Worm (Caenorhabditis elegans): ENCODE results near the gene pax-2.
A peak's percentile ranks its signal among the peaks of the same experiment; 100 is the strongest.

pax-2 gene

ce11 chrIV:4236025-4236407 is 31.8 kb upstream of the pax-2 start:
- TF ChIP-seq F44E2.7 (GFP tag; IDR thresholded peaks at IDR 0.05) (no peak), T26A8.4 (GFP tag; IDR thresholded peaks at IDR 0.05) (peak; percentile 4; the same call in 1 of the 2 replicates), set-16 (GFP tag; IDR thresholded peaks at IDR 0.05) (peak; percentile 97)

ce11 chrIV:4235315-4236024 is 31.3 kb upstream of the pax-2 start, which contains the start of the genes zipt-2.2 and dpy-13:
TSS of gene zipt-2.2 (minus strand) at chrIV:4235365.
TSS of gene dpy-13 (plus strand) at chrIV:4235614.
- TF ChIP-seq ama-1 (optimal IDR thresholded peaks at IDR 0.05) = peak; percentile 84
- TF ChIP-seq lim-7 (GFP tag; IDR thresholded peaks at IDR 0.05) = 0 out of 2 replicates have a peak, but pooled peaks have one; percentile 11
- no peak for TF ChIP-seq vab-7 (GFP tag; IDR thresholded peaks at IDR 0.05)
- no peak for TF ChIP-seq dve-1 (tag; optimal IDR thresholded peaks at IDR 0.05; ENCODE audit: insufficient read depth)
- TF ChIP-seq ztf-11 (tag; optimal IDR thresholded peaks at IDR 0.05) = no peak
- TF ChIP-seq lin-39 (tag; optimal IDR thresholded peaks at IDR 0.05) = no peak
- TF ChIP-seq nhr-28 (tag; optimal IDR thresholded peaks at IDR 0.05) = peak; percentile 8
- TF ChIP-seq zfp-2 (tag; optimal IDR thresholded peaks at IDR 0.05) = no peak
- TF ChIP-seq egl-43 (GFP tag; IDR thresholded peaks at IDR 0.05) = peak; percentile 73; the same call in 1 of the 2 replicates
- peak; percentile 67; the same call in 1 of the 2 replicates for TF ChIP-seq T26A8.4 (GFP tag; IDR thresholded peaks at IDR 0.05)

DNA sequence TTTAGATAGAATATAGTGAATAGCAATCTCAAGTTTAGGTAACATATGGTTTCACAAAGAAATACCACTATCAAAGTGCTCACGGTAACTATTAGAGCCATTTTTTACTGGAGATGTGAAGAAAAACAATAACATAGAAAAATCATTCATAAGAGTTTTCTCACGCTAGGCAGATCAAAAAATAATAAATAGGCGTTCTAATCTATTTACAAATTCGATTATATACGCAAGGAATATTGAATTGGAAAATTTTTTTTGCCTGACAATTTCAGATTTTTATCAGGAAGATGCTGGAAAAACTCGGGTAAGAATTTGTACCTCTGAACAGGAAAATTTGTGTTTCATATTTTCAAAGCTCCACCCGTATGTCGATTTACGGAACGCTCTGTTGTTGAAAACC is 23.7 kb upstream of the pax-2 start, which contains the start of gene srbc-70:
Gene srbc-70, minus strand, starts transcription at position 101 of the 400 bp plus-strand sequence.
- TF ChIP-seq mes-2 (tag; optimal IDR thresholded peaks at IDR 0.05; ENCODE audit: poor library complexity, severe bottlenecking) (no peak), Y5F2A.4 (GFP tag; optimal IDR thresholded peaks at IDR 0.05) (no peak), ztf-7 (tag; optimal IDR thresholded peaks at IDR 0.05) (no peak), nhr-25 (tag; optimal IDR thresholded peaks at IDR 0.05; ENCODE audit: borderline replicate concordance, insufficient read depth) (no peak), zip-2 (tag; optimal IDR thresholded peaks at IDR 0.05) (no peak), nhr-76 (tag; optimal IDR thresholded peaks at IDR 0.05) (no peak), unc-62 (GFP tag; optimal IDR thresholded peaks at IDR 0.05 in 1 of 2) (no peak), unc-62 (tag; optimal IDR thresholded peaks at IDR 0.05) (no peak), egl-43 (GFP tag; IDR thresholded peaks at IDR 0.05) (no peak), sdz-12 (GFP tag; optimal IDR thresholded peaks at IDR 0.05) (no peak), Y75B8A.6 (GFP tag; IDR thresholded peaks at IDR 0.05) (no peak), ceh-20 (GFP tag; IDR thresholded peaks at IDR 0.05) (no peak)

DNA sequence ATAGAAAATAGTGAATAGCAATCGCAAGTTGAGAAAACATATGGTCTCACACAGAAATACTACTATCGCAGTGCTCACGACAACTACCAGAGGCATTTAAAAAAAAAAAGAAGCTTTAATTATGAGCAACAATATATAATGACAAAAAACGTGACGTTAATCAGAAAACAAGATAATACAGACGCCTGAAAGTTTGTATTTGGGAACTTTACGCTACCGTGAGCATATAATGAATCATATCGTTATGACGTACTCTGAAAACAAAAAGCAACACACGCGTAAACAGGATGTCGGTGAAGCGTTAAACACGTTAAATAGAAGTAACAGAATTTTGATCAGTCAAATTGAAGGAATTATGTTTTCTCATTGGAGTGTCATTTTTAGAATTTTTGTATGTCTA is 21.7 kb upstream of the pax-2 start, which contains the start of gene srbc-71:
Gene srbc-71, minus strand, starts transcription at position 101 of the 400 bp plus-strand sequence.
- no peak for TF ChIP-seq nhr-111 (GFP tag; optimal IDR thresholded peaks at IDR 0.05)
- peak; percentile 18 for TF ChIP-seq aha-1 (tag)
- no peak for TF ChIP-seq daf-19 (GFP tag; conservative IDR thresholded peaks at IDR 0.05)

ce11 chrIV:4219983-4220382 is 15.8 kb upstream of the pax-2 start, which contains the start of gene F30B5.11:
TSS of gene F30B5.11 (minus strand) at chrIV:4220083.
- TF ChIP-seq daf-12 (tag; optimal IDR thresholded peaks at IDR 0.05) (no peak), ceh-28 (tag; optimal IDR thresholded peaks at IDR 0.05) (no peak), madf-5 (GFP tag; IDR thresholded peaks at IDR 0.05) (no peak), nhr-237 (tag; optimal IDR thresholded peaks at IDR 0.05) (no peak), mdl-1 (tag; optimal IDR thresholded peaks at IDR 0.05) (no peak), lsy-2 (tag; optimal IDR thresholded peaks at IDR 0.05) (no peak), D1046.2 (GFP tag; IDR thresholded peaks at IDR 0.05) (no peak), unc-130 (GFP tag; optimal IDR thresholded peaks at IDR 0.05) (no peak), Y75B8A.6 (GFP tag; IDR thresholded peaks at IDR 0.05) (no peak), aly-2 (tag; optimal IDR thresholded peaks at IDR 0.05) (no peak)

Measured in whole organism, L4 larva.